Worm (Caenorhabditis elegans) whole organism, mixed stage, embryonic: Measurements from ENCODE around the gene K08F9.1.

Source experiments
- lin-32 ChIP-seq: fragments of 200-800 bp; sonication (Bioruptor generic); optimal IDR thresholded peaks from 2 replicates; lab custom pipeline; 2018; ENCODE audit warnings: mild to moderate bottlenecking, missing genetic modification characterization, missing compliant biosample characterization
- pha-4 ChIP-seq: fragments of 150-350 bp; optimal IDR thresholded peaks from 2 replicates; lab custom pipeline; 2018; ENCODE audit warnings: missing biosample characterization, missing genetic modification reagents, missing genetic modification characterization
- tbx-8 ChIP-seq: fragments of 200-800 bp; sonication (Bioruptor generic); optimal IDR thresholded peaks from 2 replicates; lab custom pipeline; 2018; ENCODE audit warnings: mild to moderate bottlenecking, missing genetic modification characterization, moderate library complexity, missing compliant biosample characterization
- unc-62 ChIP-seq: fragments of 150-350 bp; optimal IDR thresholded peaks from 2 replicates; lab custom pipeline; 2014; ENCODE audit warnings: missing biosample characterization, missing genetic modification reagents, missing genetic modification characterization

ce11 chrV:15179757-15180156, 36.6 kb upstream of the K08F9.1 start, which contains the start of gene T09F5.10:
- TF ChIP-seq pha-4 (tag; lab: Kevin White, UChicago) (no peak), tbx-8 (GFP tag; lab: Kevin White, UChicago) (no peak), unc-62 (GFP tag; lab: Kevin White, UChicago) (no peak), lin-32 (no peak)
